Worm (Caenorhabditis elegans): Measurements from ENCODE around the gene C41H7.2.

The C41H7.2 gene

ce11 chrII:2973940-2974402 lies 40.6 kb upstream of the C41H7.2 start:
- TF ChIP-seq ztf-4 (tag; optimal IDR thresholded peaks at IDR 0.05): peak; percentile 86
- no peak for TF ChIP-seq tlp-1 (tag; optimal IDR thresholded peaks at IDR 0.05)
- TF ChIP-seq aly-2 (tag; optimal IDR thresholded peaks at IDR 0.05): no peak
- TF ChIP-seq fkh-10 (GFP tag; optimal IDR thresholded peaks at IDR 0.05): peak; percentile 92
- TF ChIP-seq skn-1 (tag; optimal IDR thresholded peaks at IDR 0.05): peak; percentile 93
- peak; percentile 89 for TF ChIP-seq egl-27 (tag; optimal IDR thresholded peaks at IDR 0.05)
- peak; percentile 98 for TF ChIP-seq nhr-47 (tag; optimal IDR thresholded peaks at IDR 0.05)
- peak; percentile 81 for TF ChIP-seq hlh-17 (GFP tag; optimal IDR thresholded peaks at IDR 0.05; ENCODE audit: borderline replicate concordance)
- peak; percentile 98 for TF ChIP-seq swsn-7 (tag; optimal IDR thresholded peaks at IDR 0.05)
- peak; percentile 93 for TF ChIP-seq blmp-1 (tag; optimal IDR thresholded peaks at IDR 0.05)
- TF ChIP-seq mab-9 (GFP tag; IDR thresholded peaks at IDR 0.05): peak; percentile 99
- peak; percentile 82 for TF ChIP-seq C34B4.2 (tag; optimal IDR thresholded peaks at IDR 0.05)
- peak; percentile 100 for TF ChIP-seq nhr-85 (tag)
- TF ChIP-seq snu-23 (GFP tag; optimal IDR thresholded peaks at IDR 0.05): peak; percentile 94
- peak; percentile 95 for TF ChIP-seq egl-13 (tag; optimal IDR thresholded peaks at IDR 0.05)
- TF ChIP-seq nhr-84 (tag; optimal IDR thresholded peaks at IDR 0.05): peak; percentile 63
- TF ChIP-seq ceh-88 (GFP tag; IDR thresholded peaks at IDR 0.05): peak; percentile 96
- TF ChIP-seq isw-1 (GFP tag; IDR thresholded peaks at IDR 0.05): peak; percentile 95
- no peak for TF ChIP-seq sptf-1 (tag; optimal IDR thresholded peaks at IDR 0.05)
- peak; percentile 92 for TF ChIP-seq mep-1 (tag; optimal IDR thresholded peaks at IDR 0.05)
- TF ChIP-seq unc-130 (tag; optimal IDR thresholded peaks at IDR 0.05): peak; percentile 71
- peak; percentile 98 for TF ChIP-seq nhr-19 (GFP tag; conservative IDR thresholded peaks at IDR 0.05)
- TF ChIP-seq zip-4 (GFP tag; optimal IDR thresholded peaks at IDR 0.05): peak; percentile 91
- peak; percentile 91 to 98 for TF ChIP-seq efl-1 (optimal IDR thresholded peaks at IDR 0.05)
- TF ChIP-seq efl-1 (GFP tag; optimal IDR thresholded peaks at IDR 0.05 in 1 of 2): peak; percentile 68 to 97
- TF ChIP-seq nhr-90 (tag; optimal IDR thresholded peaks at IDR 0.05; ENCODE audit: poor library complexity): peak; percentile 96
- TF ChIP-seq alr-1 (tag; optimal IDR thresholded peaks at IDR 0.05; ENCODE audit: borderline replicate concordance): no peak
- TF ChIP-seq mef-2 (tag; optimal IDR thresholded peaks at IDR 0.05): peak; percentile 91
- peak; percentile 98 for TF ChIP-seq jun-1 (tag; optimal IDR thresholded peaks at IDR 0.05)
- TF ChIP-seq ets-5 (GFP tag; IDR thresholded peaks at IDR 0.05): peak; percentile 87; the same call in 1 of the 2 replicates
- TF ChIP-seq lin-39 (tag; optimal IDR thresholded peaks at IDR 0.05): peak; percentile 89
- TF ChIP-seq pax-3 (tag; optimal IDR thresholded peaks at IDR 0.05): peak; percentile 95
- TF ChIP-seq pag-3 (tag; optimal IDR thresholded peaks at IDR 0.05; ENCODE audit: borderline replicate concordance, insufficient read depth): no peak
- TF ChIP-seq sox-4 (tag; optimal IDR thresholded peaks at IDR 0.05): peak; percentile 80
- TF ChIP-seq tbx-2 (tag; optimal IDR thresholded peaks at IDR 0.05): peak; percentile 98
- peak; percentile 99 for TF ChIP-seq nhr-71 (tag; optimal IDR thresholded peaks at IDR 0.05)
- peak; percentile 87 for TF ChIP-seq xbp-1 (tag; optimal IDR thresholded peaks at IDR 0.05)
- TF ChIP-seq Y116A8C.19 (tag; optimal IDR thresholded peaks at IDR 0.05; ENCODE audit: borderline replicate concordance): no peak
- TF ChIP-seq mdl-1 (tag; optimal IDR thresholded peaks at IDR 0.05): peak; percentile 89 to 99
- TF ChIP-seq lsy-2 (tag; optimal IDR thresholded peaks at IDR 0.05): peak; percentile 91 to 92
- peak; percentile 89 for TF ChIP-seq nhr-237 (tag; optimal IDR thresholded peaks at IDR 0.05)
- peak; percentile 97 for TF ChIP-seq fkh-8 (tag; optimal IDR thresholded peaks at IDR 0.05)
- TF ChIP-seq grh-1 (GFP tag; IDR thresholded peaks at IDR 0.05): peak; percentile 100
- TF ChIP-seq dsc-1 (tag; optimal IDR thresholded peaks at IDR 0.05): peak; percentile 85
- peak; percentile 85 for TF ChIP-seq nhr-77 (tag; optimal IDR thresholded peaks at IDR 0.05)
- no peak for TF ChIP-seq pqm-1 (tag; optimal IDR thresholded peaks at IDR 0.05)
- TF ChIP-seq lir-3 (tag; optimal IDR thresholded peaks at IDR 0.05; ENCODE audit: poor library complexity): peak; percentile 79
- peak; percentile 84 for TF ChIP-seq snpc-4 (tag; optimal IDR thresholded peaks at IDR 0.05)
- TF ChIP-seq unc-86 (tag; optimal IDR thresholded peaks at IDR 0.05): peak; percentile 98
- peak; percentile 93 for TF ChIP-seq elt-2 (tag; optimal IDR thresholded peaks at IDR 0.05)
- TF ChIP-seq C04F5.9 (tag; optimal IDR thresholded peaks at IDR 0.05): peak; percentile 72
- TF ChIP-seq lin-14 (GFP tag; optimal IDR thresholded peaks at IDR 0.05): peak; percentile 100
- no peak for TF ChIP-seq nhr-28 (tag; optimal IDR thresholded peaks at IDR 0.05)

All from whole organism, L1 larva.